Worm (Caenorhabditis elegans) whole organism, early embryonic: ENCODE data around the gene dnj-10.

Source experiments
- ama-1 ChIP-seq: fragments of 150-350 bp; optimal IDR thresholded peaks from 2 replicates; lab custom pipeline; 2014
- hmg-4 ChIP-seq: fragments of 200-800 bp; sonication (Bioruptor generic); optimal IDR thresholded peaks from 2 replicates; lab custom pipeline; 2018; ENCODE audit warnings: mild to moderate bottlenecking, missing genetic modification characterization, missing compliant biosample characterization
- tra-4 ChIP-seq: sonication (generic microtip); optimal IDR thresholded peaks from 2 replicates; lab custom pipeline; 2017; ENCODE audit warnings: missing genetic modification characterization, missing compliant biosample characterization

DNA sequence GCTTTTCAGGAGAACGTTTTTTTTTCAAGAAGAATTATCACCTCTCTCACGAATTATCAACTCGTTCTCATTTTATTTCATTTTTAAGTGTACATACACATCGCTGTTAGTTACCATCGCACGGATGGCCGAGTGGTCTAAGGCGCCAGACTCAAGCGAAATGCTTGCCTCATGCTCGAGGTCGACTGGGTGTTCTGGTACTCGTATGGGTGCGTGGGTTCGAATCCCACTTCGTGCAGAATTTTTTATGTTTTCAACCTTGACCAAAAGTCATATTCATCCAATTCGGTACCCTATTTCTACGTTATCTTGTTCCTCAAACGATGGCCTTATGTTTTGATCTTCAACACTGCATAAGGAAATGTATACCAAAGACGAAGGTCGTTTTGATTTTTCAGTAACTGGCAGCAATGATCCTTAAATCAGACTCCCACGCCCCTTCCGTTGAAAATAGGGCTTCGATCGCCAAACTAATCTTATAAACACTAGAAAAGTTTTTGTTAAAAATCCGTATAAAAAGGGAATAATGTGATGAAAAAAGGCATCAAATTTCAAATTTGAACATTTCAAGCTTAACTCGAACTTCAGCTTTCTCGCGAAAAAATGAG lies 8.3 kb downstream of the dnj-10 start, which contains the start of gene fip-1:
- TF ChIP-seq hmg-4 (GFP tag; lab: Kevin White, UChicago), result no peak
- no peak for TF ChIP-seq tra-4
- TF ChIP-seq ama-1 (lab: Kevin White, UChicago), result no peak
